Worm (Caenorhabditis elegans): Measurements from ENCODE around the gene F38A1.13.

Gene F38A1.13

DNA sequence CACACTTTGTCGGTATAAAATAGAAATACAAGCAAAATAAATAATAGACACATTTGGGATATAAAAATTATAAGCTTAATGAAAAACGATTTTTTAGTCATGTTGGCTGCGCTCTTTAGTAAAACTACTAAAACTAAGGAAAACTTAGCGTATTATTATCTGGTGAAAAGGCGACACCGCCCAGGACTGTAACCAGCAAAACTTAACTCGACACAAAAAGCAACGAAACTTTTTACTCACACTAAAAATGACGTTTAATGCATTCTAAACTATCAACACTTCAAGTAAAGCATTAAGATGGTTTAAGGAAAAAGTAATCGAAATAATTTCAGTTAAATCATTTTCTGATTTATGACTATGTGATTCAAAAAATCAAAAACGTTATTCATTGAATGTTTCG lies 9.4 kb upstream of the F38A1.13 start, which contains the start of gene clec-167:
TSS of gene clec-167 (minus strand) at position 101 of the 400 bp plus-strand sequence.
- TF ChIP-seq mxl-1 (tag; optimal IDR thresholded peaks at IDR 0.05), result no peak
- TF ChIP-seq Y53G8AR.9 (GFP tag; conservative IDR thresholded peaks at IDR 0.05), result no peak
- TF ChIP-seq ceh-40 (GFP tag; IDR thresholded peaks at IDR 0.05), result no peak
- TF ChIP-seq hlh-12 (tag; optimal IDR thresholded peaks at IDR 0.05), result no peak
- no peak for TF ChIP-seq F33H1.4 (GFP tag; IDR thresholded peaks at IDR 0.05)
- no peak for TF ChIP-seq ceh-58 (GFP tag; IDR thresholded peaks at IDR 0.05)
- TF ChIP-seq lir-1 (GFP tag; conservative IDR thresholded peaks at IDR 0.05), result no peak
- no peak for TF ChIP-seq B0336.3 (GFP tag; IDR thresholded peaks at IDR 0.05)
- TF ChIP-seq somi-1 (GFP tag; optimal IDR thresholded peaks at IDR 0.05), result no peak
- TF ChIP-seq ceh-100 (GFP tag; IDR thresholded peaks at IDR 0.05), result no peak
- TF ChIP-seq F23B12.7 (tag; optimal IDR thresholded peaks at IDR 0.05; ENCODE audit: insufficient read depth), result no peak
- TF ChIP-seq sdz-38 (tag; optimal IDR thresholded peaks at IDR 0.05), result no peak
- no peak for TF ChIP-seq madf-3 (GFP tag; IDR thresholded peaks at IDR 0.05)
- no peak for TF ChIP-seq ztf-28 (GFP tag; IDR thresholded peaks at IDR 0.05)
- no peak for TF ChIP-seq let-526 (GFP tag; IDR thresholded peaks at IDR 0.05)
- no peak for TF ChIP-seq lin-35 (GFP tag; optimal IDR thresholded peaks at IDR 0.05)
- TF ChIP-seq unc-130 (GFP tag; optimal IDR thresholded peaks at IDR 0.05), result no peak
- no peak for TF ChIP-seq him-1 (tag; optimal IDR thresholded peaks at IDR 0.05)

DNA sequence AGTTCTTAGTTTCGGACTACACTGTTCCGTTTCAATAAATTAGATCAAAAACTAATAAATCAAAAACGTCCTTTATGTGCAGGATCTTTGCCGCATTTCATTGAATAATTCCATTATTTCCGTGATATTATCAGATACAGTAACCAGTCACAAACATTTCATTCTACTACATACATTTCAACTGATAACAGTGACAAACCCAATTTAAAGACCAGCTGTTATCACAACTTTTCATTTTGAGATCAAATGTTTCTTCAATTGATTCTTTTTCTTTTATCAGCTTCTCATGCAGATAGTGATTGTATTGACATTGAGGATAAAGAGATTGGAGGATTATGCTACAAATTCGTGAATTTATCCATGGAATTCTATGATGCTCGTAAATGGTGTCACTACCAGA lies 8.3 kb upstream of the F38A1.13 start, which contains the start of gene clec-168:
TSS of gene clec-168 (plus strand) at position 247 of the 400 bp plus-strand sequence.
- TF ChIP-seq nhr-80 (tag; optimal IDR thresholded peaks at IDR 0.05), result peak; percentile 16
- no peak for TF ChIP-seq tbx-9 (tag; optimal IDR thresholded peaks at IDR 0.05; ENCODE audit: borderline replicate concordance)
- no peak for TF ChIP-seq egl-18 (GFP tag; IDR thresholded peaks at IDR 0.05)

DNA sequence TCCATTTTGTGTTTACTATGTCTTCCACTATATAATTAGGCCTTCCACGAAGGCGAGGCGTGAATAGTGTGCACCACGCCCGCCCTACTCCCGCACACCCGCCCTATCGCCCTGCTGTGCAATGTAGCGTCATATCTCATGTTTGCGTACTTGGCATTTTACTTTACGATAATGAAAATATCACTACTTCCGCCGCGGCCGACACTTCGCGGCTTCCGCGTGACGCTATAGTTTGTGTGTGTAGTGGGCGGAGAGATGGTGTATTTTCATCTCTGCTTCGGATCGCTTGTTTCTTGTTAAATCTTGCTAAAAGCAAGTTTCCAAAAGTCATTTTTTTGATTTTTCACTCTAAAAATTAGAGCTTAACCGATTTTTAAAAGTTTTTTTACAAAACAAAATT lies 4.6 kb upstream of the F38A1.13 start:
- TF ChIP-seq ama-1 (optimal IDR thresholded peaks at IDR 0.05), result no peak
- no peak for TF ChIP-seq ama-1 (GFP tag; optimal IDR thresholded peaks at IDR 0.05)
- peak; percentile 51 for TF ChIP-seq lsl-1 (GFP tag; optimal IDR thresholded peaks at IDR 0.05)
- TF ChIP-seq D2030.7 (GFP tag; IDR thresholded peaks at IDR 0.05), result peak; percentile 33; the same call in 1 of the 2 replicates
- TF ChIP-seq hmg-1.2 (GFP tag; IDR thresholded peaks at IDR 0.05), result peak; percentile 72; the same call in 1 of the 2 replicates
- TF ChIP-seq F10E7.11 (tag; optimal IDR thresholded peaks at IDR 0.05), result no peak
- no peak for TF ChIP-seq ccch-3 (GFP tag; optimal IDR thresholded peaks at IDR 0.05)
- TF ChIP-seq egrh-3 (GFP tag; IDR thresholded peaks at IDR 0.05), result no peak
- no peak for TF ChIP-seq attf-3 (GFP tag; conservative IDR thresholded peaks at IDR 0.05)
- TF ChIP-seq F39B2.1 (GFP tag; IDR thresholded peaks at IDR 0.05), result no peak
- peak; percentile 43 for TF ChIP-seq F33H1.4 (GFP tag; IDR thresholded peaks at IDR 0.05)
- TF ChIP-seq nhr-179 (tag; optimal IDR thresholded peaks at IDR 0.05), result no peak
- peak; percentile 91 for TF ChIP-seq snpc-1.1 (tag; optimal IDR thresholded peaks at IDR 0.05; ENCODE audit: insufficient read depth)
- TF ChIP-seq tbp1 (GFP tag; optimal IDR thresholded peaks at IDR 0.05), result peak; percentile 45
- TF ChIP-seq snpc-3.4 (tag; optimal IDR thresholded peaks at IDR 0.05), result peak; percentile 91
- TF ChIP-seq lin-54 (GFP tag; optimal IDR thresholded peaks at IDR 0.05), result peak; percentile 25
- TF ChIP-seq pbrm-1 (GFP tag; IDR thresholded peaks at IDR 0.05), result peak; percentile 71; the same call in 1 of the 2 replicates
- TF ChIP-seq snpc-4 (GFP tag; optimal IDR thresholded peaks at IDR 0.05), result no peak
- peak; percentile 83 to 96 (median 92) for TF ChIP-seq snpc-4 (tag; optimal IDR thresholded peaks at IDR 0.05)
- TF ChIP-seq T07F8.4 (tag; optimal IDR thresholded peaks at IDR 0.05), result no peak
- peak; percentile 6 for TF ChIP-seq him-1 (tag; optimal IDR thresholded peaks at IDR 0.05)
- peak; percentile 11; the same call in 1 of the 2 replicates for TF ChIP-seq attf-6 (GFP tag; IDR thresholded peaks at IDR 0.05)
- TF ChIP-seq repo-1 (tag; optimal IDR thresholded peaks at IDR 0.05), result peak; percentile 19
- TF ChIP-seq C06A6.2 (GFP tag; conservative IDR thresholded peaks at IDR 0.05), result no peak
- peak; percentile 42; the same call in 1 of the 2 replicates for TF ChIP-seq mcd-1 (GFP tag; IDR thresholded peaks at IDR 0.05)
- peak; percentile 78 for TF ChIP-seq madf-6 (GFP tag; IDR thresholded peaks at IDR 0.05)
- peak; percentile 41; the same call in 1 of the 2 replicates for TF ChIP-seq dox-1 (GFP tag; IDR thresholded peaks at IDR 0.05)
- no peak for TF ChIP-seq lin-26 (GFP tag; IDR thresholded peaks at IDR 0.05)
